Worm (Caenorhabditis elegans): ENCODE results near the gene Y68A4B.3.

DNA sequence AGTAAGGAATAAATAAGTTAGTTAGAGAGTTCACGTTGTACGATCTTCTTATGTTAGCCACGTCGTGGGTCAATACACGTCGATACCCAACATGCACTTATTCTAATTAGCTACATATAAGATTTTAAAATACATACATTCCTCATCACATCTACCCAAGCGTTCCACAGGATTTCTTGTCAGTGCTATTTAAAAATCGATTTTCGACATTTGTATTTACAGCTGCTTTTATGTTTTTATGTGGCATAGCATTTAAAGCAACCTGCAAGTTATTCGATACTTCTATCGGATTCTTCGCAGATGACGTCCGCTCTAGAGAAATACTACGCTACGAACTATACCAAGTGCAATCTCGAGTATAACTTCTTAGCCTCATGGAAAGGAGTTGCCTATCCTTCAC lies 13.0 kb upstream of the Y68A4B.3 start, which contains the start of gene srh-115:
- TF ChIP-seq mdl-1 (tag; optimal IDR thresholded peaks at IDR 0.05) = no peak
- TF ChIP-seq snpc-4 (tag; optimal IDR thresholded peaks at IDR 0.05) = no peak
- no peak for TF ChIP-seq C34B4.2 (tag; optimal IDR thresholded peaks at IDR 0.05)
- no peak for TF ChIP-seq unc-98 (GFP tag; IDR thresholded peaks at IDR 0.05)
- no peak for TF ChIP-seq elt-2 (tag; optimal IDR thresholded peaks at IDR 0.05)
- no peak for TF ChIP-seq nhr-12 (tag; optimal IDR thresholded peaks at IDR 0.05)
- TF ChIP-seq ztf-11 (tag; optimal IDR thresholded peaks at IDR 0.05) = no peak
- no peak for TF ChIP-seq nhr-90 (tag; optimal IDR thresholded peaks at IDR 0.05; ENCODE audit: poor library complexity)
- no peak for TF ChIP-seq egl-27 (tag; optimal IDR thresholded peaks at IDR 0.05)
- TF ChIP-seq lin-15B (tag; optimal IDR thresholded peaks at IDR 0.05) = no peak
- no peak for TF ChIP-seq nhr-77 (tag; optimal IDR thresholded peaks at IDR 0.05)

Measured in whole organism, L1 larva.